Worm (Caenorhabditis elegans): ENCODE results near the gene syx-5.

syx-5 gene

DNA sequence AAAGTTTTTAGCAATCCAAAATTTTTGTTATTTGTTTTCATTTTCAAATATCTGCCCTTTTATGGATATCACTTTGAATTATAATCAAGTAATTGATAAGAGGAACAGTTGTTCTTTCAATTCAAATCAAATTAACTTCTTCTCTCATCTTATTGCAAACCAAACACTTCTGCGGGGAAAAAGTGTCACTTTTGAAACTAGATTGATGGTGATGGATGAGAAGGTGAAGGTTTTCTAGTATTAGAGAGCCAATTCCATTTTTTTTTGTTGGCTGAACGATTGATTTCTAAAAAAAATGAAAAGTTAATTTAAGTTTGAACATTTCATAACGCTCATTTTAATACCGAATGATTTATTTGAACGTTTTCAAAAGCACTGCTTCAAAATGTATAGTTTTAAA, 15.1 kb downstream of the syx-5 start:
- TF ChIP-seq unc-62 (GFP tag; optimal IDR thresholded peaks at IDR 0.05), result peak; percentile 89
- TF ChIP-seq nhr-43 (tag; optimal IDR thresholded peaks at IDR 0.05; ENCODE audit: poor library complexity, severe bottlenecking), result no peak
- TF ChIP-seq aly-2 (tag; optimal IDR thresholded peaks at IDR 0.05), result no peak

DNA sequence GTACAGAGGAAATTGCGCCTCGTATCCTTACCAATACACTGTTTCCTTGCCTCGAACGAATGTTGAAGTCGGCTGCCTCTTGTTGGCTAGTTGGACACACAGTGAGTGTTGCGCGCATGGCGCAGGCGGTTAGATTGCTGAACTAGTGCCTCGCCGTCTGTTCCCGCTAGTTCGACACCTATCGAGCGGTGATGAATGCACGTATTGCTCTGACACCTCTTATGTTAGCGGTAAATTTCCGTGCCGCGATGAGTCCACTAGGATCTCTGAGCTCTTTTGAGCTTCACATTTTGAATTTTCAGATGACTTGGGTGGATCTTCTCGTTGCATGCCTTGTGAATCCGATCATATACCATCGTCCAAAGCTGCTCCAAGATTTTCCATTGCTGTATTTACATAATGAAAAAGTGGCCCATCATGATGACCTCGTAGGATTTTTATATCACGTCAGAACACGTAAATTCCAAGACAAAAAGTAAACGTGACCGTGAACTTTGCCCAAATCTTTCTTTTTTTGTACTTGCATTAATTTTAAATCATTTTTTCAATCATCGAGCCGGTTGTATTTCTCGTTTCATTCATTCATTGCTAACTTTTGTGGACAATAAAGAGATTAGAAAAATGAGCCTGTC, 18.2 kb downstream of the syx-5 start, which contains the start of gene F55A11.11:
Gene F55A11.11 (plus strand): TSS at position 341 of the 632 bp plus-strand sequence.
- TF ChIP-seq ceh-82 (tag; optimal IDR thresholded peaks at IDR 0.05) (no peak), hmg-11 (tag; optimal IDR thresholded peaks at IDR 0.05) (peak; percentile 98), nhr-77 (tag; optimal IDR thresholded peaks at IDR 0.05) (no peak), ceh-9 (tag; optimal IDR thresholded peaks at IDR 0.05) (no peak), nhr-43 (tag; optimal IDR thresholded peaks at IDR 0.05; ENCODE audit: poor library complexity, severe bottlenecking) (peak; percentile 86), nhr-11 (tag; optimal IDR thresholded peaks at IDR 0.05) (no peak), nfya-1 (tag; optimal IDR thresholded peaks at IDR 0.05; ENCODE audit: insufficient read depth) (peak; percentile 58), jun-1 (tag; optimal IDR thresholded peaks at IDR 0.05) (no peak), egl-5 (tag; optimal IDR thresholded peaks at IDR 0.05) (peak; percentile 64), daf-12 (tag; optimal IDR thresholded peaks at IDR 0.05) (no peak), snpc-4 (tag; optimal IDR thresholded peaks at IDR 0.05) (peak; percentile 45), nhr-28 (tag; optimal IDR thresholded peaks at IDR 0.05) (no peak), nhr-25 (tag; optimal IDR thresholded peaks at IDR 0.05) (peak; percentile 65), egl-27 (tag; optimal IDR thresholded peaks at IDR 0.05) (peak; percentile 64), nhr-237 (tag; optimal IDR thresholded peaks at IDR 0.05) (no peak), aly-2 (tag; optimal IDR thresholded peaks at IDR 0.05) (no peak), ama-1 (optimal IDR thresholded peaks at IDR 0.05) (peak; percentile 80), fos-1 (tag; optimal IDR thresholded peaks at IDR 0.05) (no peak), elt-1 (tag; optimal IDR thresholded peaks at IDR 0.05) (peak; percentile 0), zag-1 (tag; optimal IDR thresholded peaks at IDR 0.05) (no peak), unc-39 (tag; optimal IDR thresholded peaks at IDR 0.05) (no peak), nhr-12 (tag; optimal IDR thresholded peaks at IDR 0.05) (no peak), nhr-67 (tag; optimal IDR thresholded peaks at IDR 0.05) (no peak), nhr-76 (tag; optimal IDR thresholded peaks at IDR 0.05) (no peak), nhr-23 (tag; optimal IDR thresholded peaks at IDR 0.05) (peak; percentile 60), mml-1 (tag; optimal IDR thresholded peaks at IDR 0.05) (no peak), tbx-2 (tag; optimal IDR thresholded peaks at IDR 0.05) (peak; percentile 78), sea-2 (GFP tag; optimal IDR thresholded peaks at IDR 0.05) (no peak), unc-62 (GFP tag; optimal IDR thresholded peaks at IDR 0.05) (no peak), fkh-10 (GFP tag; optimal IDR thresholded peaks at IDR 0.05) (no peak), R02D3.7 (tag; optimal IDR thresholded peaks at IDR 0.05) (peak; percentile 13), ceh-28 (tag; optimal IDR thresholded peaks at IDR 0.05) (no peak), pqm-1 (tag; optimal IDR thresholded peaks at IDR 0.05) (peak; percentile 46), mdl-1 (tag; optimal IDR thresholded peaks at IDR 0.05) (no peak), pha-4 (tag; optimal IDR thresholded peaks at IDR 0.05) (peak; percentile 78), elt-3 (tag; optimal IDR thresholded peaks at IDR 0.05) (peak in 1 of 3 experiments; percentile 4), lin-15B (tag; optimal IDR thresholded peaks at IDR 0.05) (peak; percentile 43), ceh-16 (tag; optimal IDR thresholded peaks at IDR 0.05) (peak; percentile 42), ztf-11 (tag; optimal IDR thresholded peaks at IDR 0.05) (no peak), fkh-2 (tag; optimal IDR thresholded peaks at IDR 0.05) (no peak), ztf-4 (tag; optimal IDR thresholded peaks at IDR 0.05) (peak; percentile 75), skn-1 (tag; optimal IDR thresholded peaks at IDR 0.05) (peak; percentile 49), ZK546.5 (tag; optimal IDR thresholded peaks at IDR 0.05) (no peak), elt-2 (tag; optimal IDR thresholded peaks at IDR 0.05) (peak; percentile 60), eor-1 (tag; optimal IDR thresholded peaks at IDR 0.05) (no peak), lin-39 (tag; optimal IDR thresholded peaks at IDR 0.05) (peak; percentile 96), lsy-12 (tag; optimal IDR thresholded peaks at IDR 0.05) (peak; percentile 85)
